Worm (Caenorhabditis elegans) whole organism, L2 larva: ENCODE results near the gene thoc-1.
A peak's percentile ranks its signal among the peaks of the same experiment; 100 is the strongest.

ENCODE experiments used
- C34F6.9 ChIP-seq: fragments of 150-350 bp; optimal IDR thresholded peaks from 2 replicates; lab custom pipeline; 2014; ENCODE audit warnings: missing biosample characterization, missing genetic modification characterization
- R02D3.7 ChIP-seq: fragments of 150-350 bp; optimal IDR thresholded peaks from 2 replicates; lab custom pipeline; 2014; ENCODE audit warnings: missing biosample characterization, missing genetic modification characterization
- Y55F3AM.14 ChIP-seq: fragments of 200-800 bp; sonication (Bioruptor generic); optimal IDR thresholded peaks from 2 replicates; lab custom pipeline; 2018; ENCODE audit warnings: mild to moderate bottlenecking, missing genetic modification characterization, missing compliant biosample characterization
- ZK546.5 ChIP-seq: sonication (generic microtip); optimal IDR thresholded peaks from 2 replicates; lab custom pipeline; 2017; ENCODE audit warnings: missing biosample characterization, missing genetic modification characterization
- alr-1 ChIP-seq: fragments of 150-350 bp; optimal IDR thresholded peaks from 2 replicates; lab custom pipeline; 2014; ENCODE audit warnings: missing biosample characterization, missing genetic modification characterization
- aly-2 ChIP-seq: fragments of 150-350 bp; optimal IDR thresholded peaks from 2 replicates; lab custom pipeline; 2014; ENCODE audit warnings: missing biosample characterization, missing genetic modification characterization
- ama-1 ChIP-seq: fragments of 150-350 bp; optimal IDR thresholded peaks from 2 replicates; lab custom pipeline; 2018; ENCODE audit warnings: inconsistent platforms
- blmp-1 ChIP-seq: sonication (generic microtip); optimal IDR thresholded peaks from 2 replicates; lab custom pipeline; 2017; ENCODE audit warnings: missing genetic modification characterization, mild to moderate bottlenecking, missing compliant biosample characterization, antibody characterized with exemption, moderate library complexity; ENCODE audit not compliant: insufficient read depth
- ceh-16 ChIP-seq: fragments of 150-350 bp; optimal IDR thresholded peaks from 2 replicates; lab custom pipeline; 2014; ENCODE audit warnings: missing biosample characterization, missing genetic modification characterization
- ceh-82 ChIP-seq: fragments of 150-350 bp; optimal IDR thresholded peaks from 2 replicates; lab custom pipeline; 2014; ENCODE audit warnings: missing biosample characterization, missing genetic modification characterization
- crh-2 ChIP-seq: sonication (generic microtip); optimal IDR thresholded peaks from 2 replicates; lab custom pipeline; 2017; ENCODE audit warnings: missing biosample characterization, missing genetic modification characterization
- egl-27 ChIP-seq: sonication (generic microtip); optimal IDR thresholded peaks from 3 replicates; lab custom pipeline; 2017; ENCODE audit warnings: missing biosample characterization, missing genetic modification reagents, missing genetic modification characterization
- elt-1 ChIP-seq: fragments of 150-350 bp; optimal IDR thresholded peaks from 2 replicates; lab custom pipeline; 2014; ENCODE audit warnings: missing biosample characterization, missing genetic modification characterization
- elt-3 ChIP-seq: sonication (generic microtip); optimal IDR thresholded peaks from 2 replicates; lab custom pipeline; 2017; ENCODE audit warnings: missing biosample characterization, missing genetic modification characterization
- fos-1 ChIP-seq: fragments of 150-350 bp; optimal IDR thresholded peaks from 2 replicates; lab custom pipeline; 2014; ENCODE audit warnings: missing biosample characterization, missing genetic modification characterization
- lin-11 ChIP-seq: fragments of 150-350 bp; sonication (generic microtip); optimal IDR thresholded peaks from 2 replicates; lab custom pipeline; 2014; ENCODE audit warnings: missing biosample characterization, missing genetic modification characterization, inconsistent platforms, mixed read lengths
- lin-13 ChIP-seq: fragments of 150-350 bp; optimal IDR thresholded peaks from 2 replicates; lab custom pipeline; 2014; ENCODE audit warnings: missing biosample characterization, missing genetic modification reagents, missing genetic modification characterization
- lin-39 ChIP-seq: fragments of 150-350 bp; optimal IDR thresholded peaks from 2 replicates; lab custom pipeline; 2014; ENCODE audit warnings: missing biosample characterization, missing genetic modification reagents, missing genetic modification characterization
- lsy-2 ChIP-seq, 2 experiments: fragments of 150-350 bp in 1 of 2; sonication (generic microtip) in 1 of 2; optimal IDR thresholded peaks; 2 replicates each; lab custom pipeline; 2014 to 2017; ENCODE audit warnings: missing biosample characterization in 2 of 2, missing genetic modification characterization in 2 of 2
- mab-5 ChIP-seq: fragments of 150-350 bp; optimal IDR thresholded peaks from 2 replicates; lab custom pipeline; 2014; ENCODE audit warnings: missing biosample characterization, missing genetic modification characterization
- nhr-10 ChIP-seq: sonication (generic microtip); optimal IDR thresholded peaks from 2 replicates; lab custom pipeline; 2017; ENCODE audit warnings: missing biosample characterization, missing genetic modification characterization
- nhr-129 ChIP-seq: fragments of 150-350 bp; optimal IDR thresholded peaks from 2 replicates; lab custom pipeline; 2014; ENCODE audit warnings: missing biosample characterization, missing genetic modification characterization
- nhr-21 ChIP-seq: fragments of 150-350 bp; optimal IDR thresholded peaks from 2 replicates; lab custom pipeline; 2014; ENCODE audit warnings: missing biosample characterization, missing genetic modification characterization
- nhr-23 ChIP-seq: fragments of 150-350 bp; optimal IDR thresholded peaks from 2 replicates; lab custom pipeline; 2014; ENCODE audit warnings: missing biosample characterization, missing genetic modification reagents, missing genetic modification characterization
- nhr-237 ChIP-seq: fragments of 150-350 bp; optimal IDR thresholded peaks from 2 replicates; lab custom pipeline; 2014; ENCODE audit warnings: missing biosample characterization, missing genetic modification characterization
- nhr-6 ChIP-seq: fragments of 150-350 bp; optimal IDR thresholded peaks from 2 replicates; lab custom pipeline; 2014; ENCODE audit warnings: missing biosample characterization, missing genetic modification characterization
- peb-1 ChIP-seq: fragments of 150-350 bp; optimal IDR thresholded peaks from 2 replicates; lab custom pipeline; 2014; ENCODE audit warnings: missing biosample characterization, missing genetic modification characterization
- sem-4 ChIP-seq: fragments of 150-350 bp; optimal IDR thresholded peaks from 2 replicates; lab custom pipeline; 2014; ENCODE audit warnings: missing biosample characterization, missing genetic modification reagents, missing genetic modification characterization
- sma-3 ChIP-seq: sonication (generic microtip); optimal IDR thresholded peaks from 2 replicates; lab custom pipeline; 2016; ENCODE audit warnings: missing genetic modification reagents, missing genetic modification characterization, missing compliant biosample characterization
- sma-9 ChIP-seq, 2 experiments: fragments of 150-350 bp in 1 of 2; sonication (generic microtip) in 1 of 2; optimal IDR thresholded peaks; 2 replicates each; lab custom pipeline; 2014 to 2016; ENCODE audit warnings: missing genetic modification characterization in 2 of 2, mild to moderate bottlenecking in 1 of 2, missing biosample characterization in 1 of 2, missing compliant biosample characterization in 1 of 2, missing genetic modification reagents in 1 of 2, moderate library complexity in 1 of 2
- unc-39 ChIP-seq: fragments of 150-350 bp; optimal IDR thresholded peaks from 2 replicates; lab custom pipeline; 2014; ENCODE audit warnings: missing biosample characterization, missing genetic modification characterization
- zag-1 ChIP-seq: fragments of 150-350 bp; optimal IDR thresholded peaks from 2 replicates; lab custom pipeline; 2014; ENCODE audit warnings: missing biosample characterization, missing genetic modification characterization
- ztf-1 ChIP-seq: fragments of 200-800 bp; sonication (Bioruptor generic); conservative IDR thresholded peaks from 2 replicates; pipeline ENCODE4 v1.3.6; 2022; ENCODE audit warnings: missing genetic modification characterization, missing compliant biosample characterization
- ztf-4 ChIP-seq: fragments of 150-350 bp; optimal IDR thresholded peaks from 2 replicates; lab custom pipeline; 2014; ENCODE audit warnings: missing biosample characterization, missing genetic modification characterization

thoc-1 gene

ce11 chrII:701371-702139, at the start of gene thoc-1:
thoc-1 (plus strand) TSS chrII:702107.
- TF ChIP-seq lsy-2 (tag; optimal IDR thresholded peaks at IDR 0.05; lab: Kevin White, UChicago) (peak in 1 of 2 experiments; percentile 16), nhr-21 (no peak)

- TF ChIP-seq sma-9 (GFP tag; optimal IDR thresholded peaks at IDR 0.05; lab: Kevin White, UChicago), result no peak
- TF ChIP-seq sma-9 (tag; optimal IDR thresholded peaks at IDR 0.05; lab: Kevin White, UChicago), result no peak
- no peak for TF ChIP-seq ztf-4 (tag; lab: Kevin White, UChicago)
- TF ChIP-seq aly-2 (tag; lab: Kevin White, UChicago), result no peak
- TF ChIP-seq nhr-10 (tag; lab: Kevin White, UChicago), result no peak
- TF ChIP-seq nhr-21, result no peak
- TF ChIP-seq Y55F3AM.14 (GFP tag; lab: Kevin White, UChicago), result no peak
- no peak for TF ChIP-seq ztf-1 (GFP tag; lab: Robert Waterston, UW)
- TF ChIP-seq ZK546.5 (tag; lab: Kevin White, UChicago), result no peak
These were observed 43.5 kb upstream of the thoc-1 start, which contains the start of gene sdz-24 for ce11 chrII:658369-658768. sdz-24 (plus strand) TSS chrII:658669.

- TF ChIP-seq nhr-237 (no peak), nhr-129 (tag; lab: Kevin White, UChicago) (no peak), blmp-1 (tag; lab: Kevin White, UChicago) (no peak), fos-1 (tag; lab: Kevin White, UChicago) (no peak), egl-27 (no peak), lin-13 (GFP tag; lab: Kevin White, UChicago) (no peak), alr-1 (tag; lab: Kevin White, UChicago) (no peak), nhr-6 (tag; lab: Kevin White, UChicago) (no peak), ceh-82 (tag; lab: Kevin White, UChicago) (no peak), lsy-2 (tag; optimal IDR thresholded peaks at IDR 0.05; lab: Kevin White, UChicago) (no peak), unc-39 (tag; lab: Kevin White, UChicago) (no peak), ceh-16 (tag; lab: Kevin White, UChicago) (no peak), sma-3 (GFP tag; lab: Kevin White, UChicago) (no peak), lin-11 (tag; lab: Kevin White, UChicago) (no peak), C34F6.9 (no peak), aly-2 (tag; lab: Kevin White, UChicago) (no peak), mab-5 (tag; lab: Kevin White, UChicago) (no peak), nhr-23 (tag; lab: Kevin White, UChicago) (no peak), sem-4 (tag; lab: Kevin White, UChicago) (no peak)
- TF ChIP-seq, all 48 proteins: peak for 0
These were observed 40.2 kb upstream of the thoc-1 start, which contains the start of gene sri-45 for ce11 chrII:661696-662095. sri-45 (minus strand) TSS chrII:661796.

ce11 chrII:667864-668263, 34.0 kb upstream of the thoc-1 start:
- TF ChIP-seq ZK546.5 (tag; lab: Kevin White, UChicago), result no peak
- no peak for TF ChIP-seq mab-5 (tag; lab: Kevin White, UChicago)
- TF ChIP-seq peb-1, result no peak
- TF ChIP-seq R02D3.7, result no peak
- TF ChIP-seq ceh-16 (tag; lab: Kevin White, UChicago), result no peak
- TF ChIP-seq crh-2 (tag; lab: Kevin White, UChicago), result no peak
- no peak for TF ChIP-seq aly-2 (tag; lab: Kevin White, UChicago)
- TF ChIP-seq lin-11 (tag; lab: Kevin White, UChicago), result no peak
- no peak for TF ChIP-seq nhr-129 (tag; lab: Kevin White, UChicago)
- TF ChIP-seq fos-1 (tag; lab: Kevin White, UChicago), result no peak
- no peak for TF ChIP-seq elt-1 (tag; lab: Kevin White, UChicago)
- TF ChIP-seq zag-1, result no peak
- TF ChIP-seq nhr-21, result no peak
- TF ChIP-seq C34F6.9, result no peak
- TF ChIP-seq lin-39, result no peak
- TF ChIP-seq ama-1 (lab: Kevin White, UChicago), result no peak
- no peak for TF ChIP-seq sem-4 (tag; lab: Kevin White, UChicago)
- no peak for TF ChIP-seq elt-3 (tag; lab: Kevin White, UChicago)
- TF ChIP-seq, all 48 proteins: peak for 0
